Worm (Caenorhabditis elegans): ENCODE results near the gene spe-17.
A peak's percentile ranks its signal among the peaks of the same experiment; 100 is the strongest.

The spe-17 gene

ce11 chrIV:12032383-12032782, 19.2 kb downstream of the spe-17 start (continued):
- peak; percentile 84 for TF ChIP-seq athp-1 (tag; optimal IDR thresholded peaks at IDR 0.05)

- TF ChIP-seq ccch-3 (GFP tag; optimal IDR thresholded peaks at IDR 0.05), result peak; percentile 10
- TF ChIP-seq bed-1 (GFP tag; IDR thresholded peaks at IDR 0.05), result no peak
- TF ChIP-seq somi-1 (GFP tag; optimal IDR thresholded peaks at IDR 0.05), result no peak
- TF ChIP-seq cebp-1 (GFP tag; IDR thresholded peaks at IDR 0.05), result peak; percentile 87
- peak; percentile 98 for TF ChIP-seq cebp-1 (tag; optimal IDR thresholded peaks at IDR 0.05)
- TF ChIP-seq dox-1 (GFP tag; IDR thresholded peaks at IDR 0.05), result 0 out of 2 replicates have a peak, but pooled peaks have one; percentile 9
Measured at ce11 chrIV:12033985-12034384, 20.8 kb downstream of the spe-17 start, which contains the start of gene sqst-1. Gene sqst-1, plus strand, starts transcription at chrIV:12034282.

- no peak for TF ChIP-seq mcd-1 (GFP tag; IDR thresholded peaks at IDR 0.05)
- TF ChIP-seq bed-2 (GFP tag; IDR thresholded peaks at IDR 0.05), result no peak
- no peak for TF ChIP-seq ztf-28 (GFP tag; IDR thresholded peaks at IDR 0.05)
- no peak for TF ChIP-seq athp-1 (tag; optimal IDR thresholded peaks at IDR 0.05)
- TF ChIP-seq sdz-38 (tag; optimal IDR thresholded peaks at IDR 0.05), result no peak
- TF ChIP-seq ama-1 (optimal IDR thresholded peaks at IDR 0.05), result peak; percentile 59
- TF ChIP-seq ama-1 (GFP tag; optimal IDR thresholded peaks at IDR 0.05), result no peak
- no peak for TF ChIP-seq sptf-2 (GFP tag; optimal IDR thresholded peaks at IDR 0.05)
- 0 out of 2 replicates have a peak, but pooled peaks have one; percentile 12 for TF ChIP-seq ekl-4 (GFP tag; IDR thresholded peaks at IDR 0.05)
- TF ChIP-seq madf-8 (GFP tag; conservative IDR thresholded peaks at IDR 0.05), result no peak
- TF ChIP-seq zfh-2 (GFP tag; conservative IDR thresholded peaks at IDR 0.05), result 0 out of 2 replicates have a peak, but pooled peaks have one; percentile 12
- no peak for TF ChIP-seq unc-130 (GFP tag; optimal IDR thresholded peaks at IDR 0.05)
- no peak for TF ChIP-seq ztf-25 (GFP tag; IDR thresholded peaks at IDR 0.05)
- no peak for TF ChIP-seq attf-5 (GFP tag; optimal IDR thresholded peaks at IDR 0.05)
- no peak for TF ChIP-seq madf-6 (GFP tag; IDR thresholded peaks at IDR 0.05)
- TF ChIP-seq efl-1 (GFP tag; optimal IDR thresholded peaks at IDR 0.05), result no peak
- no peak for TF ChIP-seq F52B5.7 (tag; optimal IDR thresholded peaks at IDR 0.05)
- TF ChIP-seq nhr-179 (tag; optimal IDR thresholded peaks at IDR 0.05), result no peak
- no peak for TF ChIP-seq ceh-27 (GFP tag; optimal IDR thresholded peaks at IDR 0.05)
- no peak for TF ChIP-seq Y56A3A.18 (GFP tag; IDR thresholded peaks at IDR 0.05)
- no peak for TF ChIP-seq nfya-2 (GFP tag; IDR thresholded peaks at IDR 0.05)
- TF ChIP-seq him-1 (tag; optimal IDR thresholded peaks at IDR 0.05), result no peak
- TF ChIP-seq mel-28 (tag; optimal IDR thresholded peaks at IDR 0.05; ENCODE audit: borderline replicate concordance), result no peak
- TF ChIP-seq cebp-2 (GFP tag; IDR thresholded peaks at IDR 0.05), result peak; percentile 19; the same call in 1 of the 2 replicates
- 0 out of 2 replicates have a peak, but pooled peaks have one; percentile 35 for TF ChIP-seq attf-6 (GFP tag; IDR thresholded peaks at IDR 0.05)
- TF ChIP-seq ceh-79 (tag; optimal IDR thresholded peaks at IDR 0.05), result no peak
- TF ChIP-seq lsl-1 (GFP tag; optimal IDR thresholded peaks at IDR 0.05), result no peak
- no peak for TF ChIP-seq ceh-91 (GFP tag; IDR thresholded peaks at IDR 0.05)
Measured at ce11 chrIV:12034776-12035175, 21.6 kb downstream of the spe-17 start.

- TF ChIP-seq zfh-2 (GFP tag; conservative IDR thresholded peaks at IDR 0.05) (0 out of 2 replicates have a peak, but pooled peaks have one; percentile 4), ztf-18 (tag; optimal IDR thresholded peaks at IDR 0.05) (no peak), lin-26 (GFP tag; IDR thresholded peaks at IDR 0.05) (0 out of 2 replicates have a peak, but pooled peaks have one; percentile 8)
Measured at ce11 chrIV:12035422-12035821, 22.2 kb downstream of the spe-17 start.
